Worm (Caenorhabditis elegans): ENCODE data around the gene tag-321.
A peak's percentile ranks its signal among the peaks of the same experiment; 100 is the strongest.

- peak; percentile 37 for TF ChIP-seq W03F9.2 (tag; optimal IDR thresholded peaks at IDR 0.05)
- no peak for TF ChIP-seq him-1 (tag; optimal IDR thresholded peaks at IDR 0.05)
Measured at ce11 chrIV:7764319-7764718, 19.3 kb downstream of the tag-321 start.

Measured in whole organism, L4/young adult.